Fruit fly (Drosophila melanogaster): ENCODE measurements around the gene Gr64a.

The Gr64a gene

dm6 chr3L:4000711-4001110 lies 25.9 kb upstream of the Gr64a start:
- TF ChIP-seq CG3032 (tag; optimal IDR thresholded peaks at IDR 0.05) (no peak), OdsH (GFP tag; optimal IDR thresholded peaks at IDR 0.05) (peak; percentile 27), Gug (GFP tag; IDR thresholded peaks at IDR 0.05) (no peak), CG9139 (GFP tag; optimal IDR thresholded peaks at IDR 0.05) (no peak), ss (GFP tag; optimal IDR thresholded peaks at IDR 0.05) (peak in 1 of 2 experiments; percentile 56), Ets96B (tag; optimal IDR thresholded peaks at IDR 0.05) (no peak), Hr4 (GFP tag; optimal IDR thresholded peaks at IDR 0.05) (peak; percentile 4), spab (GFP tag; optimal IDR thresholded peaks at IDR 0.05) (no peak), CG8632 (GFP tag; optimal IDR thresholded peaks at IDR 0.05) (peak; percentile 9), fd59A (GFP tag; optimal IDR thresholded peaks at IDR 0.05) (peak; percentile 39), CG4318 (GFP tag; optimal IDR thresholded peaks at IDR 0.05) (peak; percentile 1), CG3919 (GFP tag; optimal IDR thresholded peaks at IDR 0.05) (no peak), Hr38 (GFP tag; optimal IDR thresholded peaks at IDR 0.05) (no peak), vri (GFP tag; optimal IDR thresholded peaks at IDR 0.05) (no peak), net (GFP tag; optimal IDR thresholded peaks at IDR 0.05) (no peak), esn (GFP tag; optimal IDR thresholded peaks at IDR 0.05) (no peak), Smox (GFP tag; optimal IDR thresholded peaks at IDR 0.05) (no peak), achi (GFP tag; optimal IDR thresholded peaks at IDR 0.05) (peak; percentile 16), salr (GFP tag; optimal IDR thresholded peaks at IDR 0.05) (no peak), Sox14 (GFP tag; optimal IDR thresholded peaks at IDR 0.05) (no peak), Eip75B (GFP tag; optimal IDR thresholded peaks at IDR 0.05) (no peak), acj6 (GFP tag; optimal IDR thresholded peaks at IDR 0.05) (peak; percentile 48), CG10631 (GFP tag; optimal IDR thresholded peaks at IDR 0.05) (peak; percentile 16), pdm3 (GFP tag; optimal IDR thresholded peaks at IDR 0.05) (peak; percentile 22), Sox15 (GFP tag; optimal IDR thresholded peaks at IDR 0.05) (no peak), CG32006 (GFP tag; optimal IDR thresholded peaks at IDR 0.05) (peak; percentile 56), CG6854 (GFP tag; optimal IDR thresholded peaks at IDR 0.05) (no peak), eg (GFP tag; IDR thresholded peaks at IDR 0.05) (no peak), Met (GFP tag; optimal IDR thresholded peaks at IDR 0.05) (no peak), CG1621 (tag; optimal IDR thresholded peaks at IDR 0.05) (no peak), CG34406 (GFP tag; optimal IDR thresholded peaks at IDR 0.05) (peak; percentile 21), CG11762 (GFP tag; optimal IDR thresholded peaks at IDR 0.05; ENCODE audit: insufficient read depth) (no peak), topi (GFP tag; optimal IDR thresholded peaks at IDR 0.05) (no peak), CG6808 (GFP tag; optimal IDR thresholded peaks at IDR 0.05) (no peak), CG7368 (GFP tag; optimal IDR thresholded peaks at IDR 0.05) (no peak), Hr39 (GFP tag; optimal IDR thresholded peaks at IDR 0.05) (no peak), CG6792 (GFP tag; optimal IDR thresholded peaks at IDR 0.05) (no peak), svp (GFP tag) (peak; percentile 53), CG10669 (GFP tag; optimal IDR thresholded peaks at IDR 0.05) (no peak), CG6163 (GFP tag; IDR thresholded peaks at IDR 0.05) (no peak), CG8119 (GFP tag; IDR thresholded peaks at IDR 0.05) (no peak), Ets21C (GFP tag; optimal IDR thresholded peaks at IDR 0.05) (no peak), Eip78C (GFP tag) (no peak), lz (GFP tag; optimal IDR thresholded peaks at IDR 0.05) (no peak)

dm6 chr3L:4001500-4001899 lies 25.1 kb upstream of the Gr64a start:
- no peak for TF ChIP-seq CG7368 (GFP tag; optimal IDR thresholded peaks at IDR 0.05)
- no peak for TF ChIP-seq topi (GFP tag; optimal IDR thresholded peaks at IDR 0.05)

Data from whole organism, prepupa.